Fruit fly (Drosophila melanogaster) whole organism, embryonic: ENCODE results near the gene CG31178.

Experiments
- CG10321 ChIP-seq: fragments of 200-800 bp; sonication (Bioruptor generic); IDR thresholded peaks from 2 replicates; pipeline ENCODE4 v1.3.6; 2022; ENCODE audit warnings: missing biosample characterization, missing genetic modification characterization
- CG10431 ChIP-seq: fragments of 200-800 bp; sonication (Bioruptor generic); optimal IDR thresholded peaks from 3 replicates; lab custom pipeline; 2018; ENCODE audit warnings: missing biosample characterization, mild to moderate bottlenecking, missing genetic modification characterization
- CG11504 ChIP-seq: fragments of 200-800 bp; sonication (Bioruptor generic); optimal IDR thresholded peaks from 3 replicates; lab custom pipeline; 2019; ENCODE audit warnings: missing biosample characterization, mild to moderate bottlenecking, missing genetic modification characterization, moderate library complexity
- CG13296 ChIP-seq: fragments of 200-800 bp; sonication (Bioruptor generic); optimal IDR thresholded peaks from 3 replicates; lab custom pipeline; 2018; ENCODE audit warnings: missing biosample characterization, mild to moderate bottlenecking, missing genetic modification characterization
- CG15269 ChIP-seq: fragments of 200-800 bp; sonication (Bioruptor generic); optimal IDR thresholded peaks from 2 replicates; lab custom pipeline; 2018; ENCODE audit warnings: missing biosample characterization, mild to moderate bottlenecking, missing genetic modification characterization, moderate library complexity
- CG1529 ChIP-seq: fragments of 200-800 bp; sonication (Bioruptor generic); optimal IDR thresholded peaks from 3 replicates; lab custom pipeline; 2018; ENCODE audit warnings: missing biosample characterization, missing genetic modification characterization
- CG15514 ChIP-seq: fragments of 200-800 bp; sonication (Bioruptor generic); optimal IDR thresholded peaks from 3 replicates; lab custom pipeline; 2017; ENCODE audit warnings: missing biosample characterization, missing genetic modification characterization, mild to moderate bottlenecking, moderate library complexity, missing genetic modification reagents
- CG17328 ChIP-seq: fragments of 200-800 bp; sonication (Bioruptor generic); IDR thresholded peaks from 2 replicates; pipeline ENCODE4 v1.3.6; 2022; ENCODE audit warnings: missing biosample characterization, missing genetic modification characterization
- CG17829 ChIP-seq: fragments of 200-800 bp; optimal IDR thresholded peaks from 2 replicates; lab custom pipeline; 2019; ENCODE audit warnings: missing biosample characterization, mild to moderate bottlenecking, missing genetic modification characterization, moderate library complexity
- CG3281 ChIP-seq: fragments of 200-800 bp; sonication (Bioruptor generic); optimal IDR thresholded peaks from 3 replicates; lab custom pipeline; 2017; ENCODE audit warnings: missing biosample characterization, mild to moderate bottlenecking, missing genetic modification characterization
- CG4707 ChIP-seq: fragments of 200-800 bp; sonication (Bioruptor generic); optimal IDR thresholded peaks from 2 replicates; lab custom pipeline; 2018; ENCODE audit warnings: missing biosample characterization, mild to moderate bottlenecking, missing genetic modification characterization, moderate library complexity
- Chrac-16 ChIP-seq: fragments of 200-800 bp; sonication (Bioruptor generic); optimal IDR thresholded peaks from 3 replicates; lab custom pipeline; 2016; ENCODE audit warnings: missing biosample characterization, missing genetic modification characterization
- Dbx ChIP-seq: fragments of 200-800 bp; sonication (Bioruptor generic); IDR thresholded peaks from 3 replicates; pipeline ENCODE4 v1.3.6; 2022; ENCODE audit warnings: missing biosample characterization, missing genetic modification characterization
- Dref ChIP-seq: fragments of 200-800 bp; sonication (Bioruptor generic); IDR thresholded peaks from 2 replicates; pipeline ENCODE4 v1.3.6; 2022; ENCODE audit warnings: missing biosample characterization, missing genetic modification characterization
- HHEX ChIP-seq: fragments of 200-800 bp; sonication (Bioruptor generic); optimal IDR thresholded peaks from 3 replicates; lab custom pipeline; 2017; ENCODE audit warnings: missing biosample characterization, mild to moderate bottlenecking, missing genetic modification characterization, missing genetic modification reagents
- HLH3B ChIP-seq: fragments of 200-800 bp; sonication (Bioruptor generic); IDR thresholded peaks from 2 replicates; pipeline ENCODE4 v1.3.6; 2022; ENCODE audit warnings: missing biosample characterization, missing genetic modification characterization
- Hr3 ChIP-seq: fragments of 200-800 bp; sonication (Bioruptor generic); optimal IDR thresholded peaks from 3 replicates; lab custom pipeline; 2016; ENCODE audit warnings: missing biosample characterization, missing genetic modification characterization
- Lhr ChIP-seq: fragments of 200-800 bp; sonication (Bioruptor generic); optimal IDR thresholded peaks from 3 replicates; lab custom pipeline; 2017; ENCODE audit warnings: mild to moderate bottlenecking, missing biosample characterization, missing genetic modification reagents, missing genetic modification characterization
- Six4 ChIP-seq: fragments of 200-800 bp; sonication (Bioruptor generic); optimal IDR thresholded peaks from 2 replicates; lab custom pipeline; 2016; ENCODE audit warnings: missing biosample characterization, missing genetic modification characterization
- Stat92E ChIP-seq, 3 experiments: fragments of >200 bp in 2 of 3; fragments of 200-800 bp in 1 of 3; sonication (Bioruptor generic) in 1 of 3; optimal IDR thresholded peaks; 2 replicates each; lab custom pipeline; 2017 to 2019; ENCODE audit warnings: missing biosample characterization in 3 of 3, missing genetic modification characterization in 3 of 3, mild to moderate bottlenecking in 1 of 3, moderate library complexity in 1 of 3
- abd-A ChIP-seq: fragments of 200-800 bp; sonication (Bioruptor generic); optimal IDR thresholded peaks from 3 replicates; lab custom pipeline; 2019; ENCODE audit warnings: missing biosample characterization, mild to moderate bottlenecking, missing genetic modification characterization, moderate library complexity
- az2 ChIP-seq: fragments of 200-800 bp; sonication (Bioruptor generic); optimal IDR thresholded peaks from 3 replicates; lab custom pipeline; 2016; ENCODE audit warnings: missing biosample characterization, missing genetic modification characterization
- bbx ChIP-seq: fragments of 200-800 bp; sonication (Bioruptor generic); IDR thresholded peaks from 2 replicates; pipeline ENCODE4 v1.3.6; 2022; ENCODE audit warnings: missing biosample characterization, missing genetic modification characterization; ENCODE audit not compliant: partially characterized antibody
- crol ChIP-seq: fragments of 200-800 bp; sonication (Bioruptor generic); IDR thresholded peaks from 2 replicates; pipeline ENCODE4 v1.3.6; 2022; ENCODE audit warnings: missing biosample characterization, missing genetic modification characterization
- dan ChIP-seq: fragments of 200-800 bp; sonication (Bioruptor generic); IDR thresholded peaks from 2 replicates; pipeline ENCODE4 v1.3.6; 2022; ENCODE audit warnings: missing biosample characterization, missing genetic modification characterization
- dati ChIP-seq: fragments of 200-800 bp; sonication (Bioruptor generic); IDR thresholded peaks from 2 replicates; pipeline ENCODE4 v1.3.6; 2022; ENCODE audit warnings: missing biosample characterization, missing genetic modification characterization
- dmrt11E ChIP-seq: fragments of 200-800 bp; sonication (Bioruptor generic); optimal IDR thresholded peaks from 3 replicates; lab custom pipeline; 2018; ENCODE audit warnings: missing biosample characterization, mild to moderate bottlenecking, missing genetic modification characterization, moderate library complexity
- dmrt99B ChIP-seq: fragments of 200-800 bp; sonication (Bioruptor generic); optimal IDR thresholded peaks from 2 replicates; lab custom pipeline; 2018; ENCODE audit warnings: missing biosample characterization, mild to moderate bottlenecking, missing genetic modification characterization, moderate library complexity
- emc ChIP-seq: fragments of 200-800 bp; sonication (Bioruptor generic); optimal IDR thresholded peaks from 2 replicates; lab custom pipeline; 2016; ENCODE audit warnings: missing biosample characterization, missing genetic modification characterization
- esg ChIP-seq: fragments of 200-800 bp; sonication (Bioruptor generic); conservative IDR thresholded peaks from 2 replicates; pipeline ENCODE4 v1.3.6; 2022; ENCODE audit warnings: missing biosample characterization, missing genetic modification characterization
- gfzf ChIP-seq: fragments of 200-800 bp; sonication (Bioruptor generic); optimal IDR thresholded peaks from 2 replicates; lab custom pipeline; 2016; ENCODE audit warnings: missing biosample characterization, mild to moderate bottlenecking, missing genetic modification characterization, moderate library complexity
- gro ChIP-seq: fragments of 200-800 bp; sonication (Bioruptor generic); optimal IDR thresholded peaks from 2 replicates; lab custom pipeline; 2016; ENCODE audit warnings: missing biosample characterization, missing genetic modification characterization
- hbn ChIP-seq: fragments of 200-800 bp; sonication (Bioruptor generic); IDR thresholded peaks from 2 replicates; pipeline ENCODE4 v1.3.6; 2022; ENCODE audit warnings: missing biosample characterization, missing genetic modification characterization; ENCODE audit not compliant: partially characterized antibody
- inv ChIP-seq: fragments of 200-800 bp; sonication (Bioruptor generic); IDR thresholded peaks from 2 replicates; pipeline ENCODE4 v1.3.6; 2022; ENCODE audit warnings: missing biosample characterization, missing genetic modification characterization; ENCODE audit not compliant: partially characterized antibody
- onecut ChIP-seq: fragments of 200-800 bp; sonication (Bioruptor generic); IDR thresholded peaks from 2 replicates; pipeline ENCODE4 v1.3.6; 2022; ENCODE audit warnings: missing biosample characterization, missing genetic modification characterization
- pzg ChIP-seq: fragments of 200-800 bp; sonication (Bioruptor generic); optimal IDR thresholded peaks from 3 replicates; lab custom pipeline; 2018; ENCODE audit warnings: missing biosample characterization, mild to moderate bottlenecking, missing genetic modification characterization, moderate library complexity
- rib ChIP-seq: fragments of 200-800 bp; sonication (Bioruptor generic); IDR thresholded peaks from 2 replicates; pipeline ENCODE4 v1.3.6; 2022; ENCODE audit warnings: missing biosample characterization, missing genetic modification characterization
- schlank ChIP-seq: fragments of 200-800 bp; sonication (Bioruptor generic); optimal IDR thresholded peaks from 2 replicates; lab custom pipeline; 2018; ENCODE audit warnings: missing biosample characterization, mild to moderate bottlenecking, missing genetic modification characterization
- shn ChIP-seq: fragments of 200-800 bp; sonication (Bioruptor generic); optimal IDR thresholded peaks from 3 replicates; lab custom pipeline; 2016; ENCODE audit warnings: missing biosample characterization, missing genetic modification characterization
- sisA ChIP-seq: fragments of 200-800 bp; sonication (Bioruptor generic); IDR thresholded peaks from 2 replicates; pipeline ENCODE4 v1.3.6; 2022; ENCODE audit warnings: missing biosample characterization, missing genetic modification characterization
- slp2 ChIP-seq: fragments of 200-800 bp; sonication (Bioruptor generic); optimal IDR thresholded peaks from 2 replicates; lab custom pipeline; 2016; ENCODE audit warnings: missing biosample characterization, missing genetic modification characterization
- sqz ChIP-seq: fragments of 200-800 bp; sonication (Bioruptor generic); optimal IDR thresholded peaks from 3 replicates; lab custom pipeline; 2018; ENCODE audit warnings: missing biosample characterization, mild to moderate bottlenecking, missing genetic modification characterization
- tap ChIP-seq: fragments of 200-800 bp; optimal IDR thresholded peaks from 3 replicates; lab custom pipeline; 2019; ENCODE audit warnings: missing biosample characterization, mild to moderate bottlenecking, missing genetic modification characterization, moderate library complexity
- tll ChIP-seq, 2 experiments: fragments of 200-800 bp in 1 of 2; fragments of >200 bp in 1 of 2; sonication (Bioruptor generic) in 1 of 2; optimal IDR thresholded peaks; 2 replicates each; lab custom pipeline; 2017 to 2019; ENCODE audit warnings: missing biosample characterization in 2 of 2, missing genetic modification characterization in 2 of 2, mild to moderate bottlenecking in 1 of 2, moderate library complexity in 1 of 2
- toy ChIP-seq: fragments of 200-800 bp; sonication (Bioruptor generic); IDR thresholded peaks from 2 replicates; pipeline ENCODE4 v1.3.6; 2022; ENCODE audit warnings: missing biosample characterization, missing genetic modification characterization
- unpg ChIP-seq: fragments of 200-800 bp; sonication (Bioruptor generic); optimal IDR thresholded peaks from 3 replicates; lab custom pipeline; 2018; ENCODE audit warnings: missing biosample characterization, mild to moderate bottlenecking, missing genetic modification characterization, moderate library complexity
- vvl ChIP-seq: fragments of 200-800 bp; sonication (Bioruptor generic); IDR thresholded peaks from 2 replicates; pipeline ENCODE4 v1.3.6; 2022; ENCODE audit warnings: missing biosample characterization, missing genetic modification characterization
- z ChIP-seq: fragments of 200-800 bp; sonication (Bioruptor generic); IDR thresholded peaks from 3 replicates; pipeline ENCODE4 v1.3.6; 2022; ENCODE audit warnings: missing biosample characterization, missing genetic modification characterization
- zen2 ChIP-seq: fragments of 200-800 bp; sonication (Bioruptor generic); IDR thresholded peaks from 3 replicates; pipeline ENCODE4 v1.3.6; 2022; ENCODE audit warnings: missing biosample characterization, missing genetic modification characterization; ENCODE audit not compliant: partially characterized antibody
- zf30C ChIP-seq: fragments of 200-800 bp; sonication (Bioruptor generic); optimal IDR thresholded peaks from 3 replicates; lab custom pipeline; 2018; ENCODE audit warnings: missing biosample characterization, mild to moderate bottlenecking, missing genetic modification characterization

CG31178 gene

dm6 chr3R:21849988-21850460 is 23.5 kb upstream of the CG31178 start (continued):
- TF ChIP-seq CG15269 (tag; lab: Kevin White, UChicago) (no peak), HHEX (GFP tag; lab: Kevin White, UChicago) (peak; percentile 37), bbx (GFP tag; lab: Robert Waterston, UW) (no peak), zen2 (GFP tag; lab: Robert Waterston, UW) (no peak), crol (GFP tag; lab: Robert Waterston, UW) (0 out of 2 replicates have a peak, but pooled peaks have one; percentile 24), zf30C (no peak), Lhr (GFP tag; lab: Kevin White, UChicago) (peak; percentile 27), inv (GFP tag; lab: Robert Waterston, UW) (no peak), CG1529 (GFP tag; lab: Kevin White, UChicago) (peak; percentile 19), dmrt11E (tag; lab: Kevin White, UChicago) (peak; percentile 54), tll (GFP tag; optimal IDR thresholded peaks at IDR 0.05; lab: Kevin White, UChicago) (no peak), Six4 (GFP tag; lab: Kevin White, UChicago) (peak; percentile 14), CG13296 (no peak), CG17829 (peak; percentile 22), emc (GFP tag; lab: Kevin White, UChicago) (no peak), onecut (GFP tag; lab: Robert Waterston, UW) (no peak), schlank (tag; lab: Kevin White, UChicago) (no peak), gfzf (GFP tag; lab: Kevin White, UChicago) (no peak), esg (GFP tag; lab: Robert Waterston, UW) (peak; percentile 27; the same call in 1 of the 2 replicates), unpg (GFP tag; lab: Kevin White, UChicago) (peak; percentile 34), toy (GFP tag; lab: Robert Waterston, UW) (no peak), az2 (GFP tag; lab: Kevin White, UChicago) (peak; percentile 42), hbn (GFP tag; lab: Robert Waterston, UW) (no peak), dati (GFP tag; lab: Robert Waterston, UW) (no peak), shn (GFP tag; lab: Kevin White, UChicago) (peak; percentile 67), dmrt99B (tag; lab: Kevin White, UChicago) (peak; percentile 27), rib (GFP tag; lab: Robert Waterston, UW) (peak; percentile 33; the same call in 1 of the 2 replicates), sqz (no peak), Dref (GFP tag; lab: Robert Waterston, UW) (no peak), Stat92E (GFP tag; optimal IDR thresholded peaks at IDR 0.05; lab: Kevin White, UChicago) (no peak), abd-A (no peak), CG3281 (GFP tag; lab: Kevin White, UChicago) (no peak), dan (GFP tag; lab: Robert Waterston, UW) (no peak), Hr3 (GFP tag; lab: Kevin White, UChicago) (peak; percentile 11), z (GFP tag; lab: Robert Waterston, UW) (0 out of 3 replicates have a peak, but pooled peaks have one; percentile 33), Chrac-16 (GFP tag; lab: Kevin White, UChicago) (peak; percentile 33), CG10431 (GFP tag; lab: Kevin White, UChicago) (peak; percentile 3), CG11504 (tag; lab: Kevin White, UChicago) (peak; percentile 37), CG15514 (no peak), sisA (GFP tag; lab: Robert Waterston, UW) (0 out of 2 replicates have a peak, but pooled peaks have one; percentile 26), pzg (no peak), Dbx (GFP tag; lab: Robert Waterston, UW) (no peak), HLH3B (GFP tag; lab: Robert Waterston, UW) (peak; percentile 15; the same call in 1 of the 2 replicates), vvl (GFP tag; lab: Robert Waterston, UW) (peak; percentile 53; the same call in 1 of the 2 replicates), CG4707 (GFP tag; lab: Kevin White, UChicago) (peak; percentile 7), gro (GFP tag; lab: Kevin White, UChicago) (no peak), slp2 (GFP tag; lab: Kevin White, UChicago) (peak; percentile 28), CG17328 (GFP tag; lab: Robert Waterston, UW) (peak; percentile 48), CG10321 (GFP tag; lab: Robert Waterston, UW) (no peak), tap (no peak)
